Fruit fly (Drosophila melanogaster): ENCODE measurements around the gene CG10163.

CG10163 gene

dm6 chr3L:6270283-6270682 is 11.7 kb upstream of the CG10163 start (continued):
- TF ChIP-seq CG6854 (GFP tag; optimal IDR thresholded peaks at IDR 0.05): no peak
- no peak for TF ChIP-seq salr (GFP tag; optimal IDR thresholded peaks at IDR 0.05)
- no peak for TF ChIP-seq fd59A (GFP tag; optimal IDR thresholded peaks at IDR 0.05)
- TF ChIP-seq Hr39 (GFP tag; optimal IDR thresholded peaks at IDR 0.05): peak; percentile 46
- peak; percentile 49 for TF ChIP-seq CG10669 (GFP tag; optimal IDR thresholded peaks at IDR 0.05)
- TF ChIP-seq CG8319 (GFP tag; optimal IDR thresholded peaks at IDR 0.05): peak; percentile 40
- TF ChIP-seq Hr38 (GFP tag; optimal IDR thresholded peaks at IDR 0.05): no peak

dm6 chr3L:6269003-6269402 is 10.4 kb upstream of the CG10163 start:
- TF ChIP-seq dsx (GFP tag; optimal IDR thresholded peaks at IDR 0.05; ENCODE audit: poor library complexity, severe bottlenecking) (peak; percentile 28), Eip75B (GFP tag; optimal IDR thresholded peaks at IDR 0.05) (peak; percentile 56), Ets96B (tag; optimal IDR thresholded peaks at IDR 0.05) (peak; percentile 54), CG6163 (GFP tag; IDR thresholded peaks at IDR 0.05) (peak; percentile 57), Hr38 (GFP tag; optimal IDR thresholded peaks at IDR 0.05) (no peak), Smox (GFP tag; optimal IDR thresholded peaks at IDR 0.05) (peak; percentile 47), CG11762 (GFP tag; optimal IDR thresholded peaks at IDR 0.05; ENCODE audit: insufficient read depth) (peak; percentile 21), CG6854 (GFP tag; optimal IDR thresholded peaks at IDR 0.05) (no peak), eg (GFP tag; IDR thresholded peaks at IDR 0.05) (peak; percentile 32; the same call in 1 of the 3 replicates), CG10631 (GFP tag; optimal IDR thresholded peaks at IDR 0.05) (peak; percentile 53), topi (GFP tag; optimal IDR thresholded peaks at IDR 0.05) (peak; percentile 54), CG4318 (GFP tag; optimal IDR thresholded peaks at IDR 0.05) (no peak), Hr39 (GFP tag; optimal IDR thresholded peaks at IDR 0.05) (peak; percentile 51), Eip93F (GFP tag; optimal IDR thresholded peaks at IDR 0.05) (no peak), cyc (GFP tag; optimal IDR thresholded peaks at IDR 0.05) (peak; percentile 50), spab (GFP tag; optimal IDR thresholded peaks at IDR 0.05) (peak; percentile 22), lz (GFP tag; optimal IDR thresholded peaks at IDR 0.05) (peak; percentile 48), Sox102F (GFP tag; optimal IDR thresholded peaks at IDR 0.05) (peak; percentile 32), CG16779 (tag; optimal IDR thresholded peaks at IDR 0.05) (no peak), net (GFP tag; optimal IDR thresholded peaks at IDR 0.05) (peak; percentile 46), CG15336 (GFP tag; IDR thresholded peaks at IDR 0.05) (peak; percentile 49), Hr4 (GFP tag; optimal IDR thresholded peaks at IDR 0.05) (peak; percentile 54), svp (GFP tag) (peak; percentile 86), CG31627 (GFP tag; optimal IDR thresholded peaks at IDR 0.05) (peak; percentile 57), fd59A (GFP tag; optimal IDR thresholded peaks at IDR 0.05) (peak; percentile 21), CG3919 (GFP tag; optimal IDR thresholded peaks at IDR 0.05) (peak; percentile 73), CG7368 (GFP tag; optimal IDR thresholded peaks at IDR 0.05) (peak; percentile 27), CG32006 (GFP tag; optimal IDR thresholded peaks at IDR 0.05) (peak; percentile 63), Sox14 (GFP tag; optimal IDR thresholded peaks at IDR 0.05) (peak; percentile 50), CG9139 (GFP tag; optimal IDR thresholded peaks at IDR 0.05) (no peak), ss (GFP tag; optimal IDR thresholded peaks at IDR 0.05) (no peak), fkh (GFP tag; optimal IDR thresholded peaks at IDR 0.05) (no peak), CG1621 (tag; optimal IDR thresholded peaks at IDR 0.05) (no peak), pdm3 (GFP tag; optimal IDR thresholded peaks at IDR 0.05) (peak; percentile 66), CG10669 (GFP tag; optimal IDR thresholded peaks at IDR 0.05) (no peak), OdsH (GFP tag; optimal IDR thresholded peaks at IDR 0.05) (peak; percentile 62), Met (GFP tag; optimal IDR thresholded peaks at IDR 0.05) (peak; percentile 67), salr (GFP tag; optimal IDR thresholded peaks at IDR 0.05) (no peak), achi (GFP tag; optimal IDR thresholded peaks at IDR 0.05) (peak; percentile 51), Ets21C (GFP tag; optimal IDR thresholded peaks at IDR 0.05) (peak; percentile 25), acj6 (GFP tag; optimal IDR thresholded peaks at IDR 0.05) (peak; percentile 65), CG11902 (GFP tag; optimal IDR thresholded peaks at IDR 0.05) (peak; percentile 43), CG6792 (GFP tag; optimal IDR thresholded peaks at IDR 0.05) (peak; percentile 75), CG6808 (GFP tag; optimal IDR thresholded peaks at IDR 0.05) (peak; percentile 22), fd85E (GFP tag; optimal IDR thresholded peaks at IDR 0.05) (no peak), CG6276 (GFP tag; optimal IDR thresholded peaks at IDR 0.05) (no peak), CG34406 (GFP tag; optimal IDR thresholded peaks at IDR 0.05) (peak; percentile 71), vri (GFP tag; optimal IDR thresholded peaks at IDR 0.05) (peak; percentile 7)

Data from whole organism, prepupa.